Fruit fly (Drosophila melanogaster): ENCODE data around the gene Kebab.

Kebab gene

dm6 chr2L:2013836-2014434 lies 31.4 kb upstream of the Kebab start (continued):
- TF ChIP-seq CG8924 (tag; optimal IDR thresholded peaks at IDR 0.05) (peak; percentile 15), fru (optimal IDR thresholded peaks at IDR 0.05) (no peak)

DNA sequence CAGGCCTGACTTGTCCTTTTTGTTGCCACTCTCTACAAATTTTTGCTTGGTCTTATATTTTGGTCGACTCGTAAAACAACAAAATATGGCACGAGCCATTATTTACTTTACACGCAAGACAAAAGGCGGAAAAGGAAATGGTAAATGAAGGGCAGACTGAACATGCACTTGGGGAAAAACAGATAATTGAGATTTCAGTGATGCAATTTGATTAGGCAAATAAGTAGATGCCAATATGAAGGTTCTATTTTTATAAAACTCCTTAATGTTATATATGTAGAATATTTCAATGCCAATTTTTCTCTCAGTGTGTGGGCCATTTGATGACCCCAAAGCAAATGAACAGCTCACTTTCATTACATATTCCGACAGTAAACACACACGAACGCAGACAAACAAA lies 30.1 kb upstream of the Kebab start:
- TF ChIP-seq CG10543 (GFP tag; optimal IDR thresholded peaks at IDR 0.05) (peak; percentile 8), CG6765 (GFP tag; optimal IDR thresholded peaks at IDR 0.05) (peak; percentile 2), CG32532 (GFP tag; IDR thresholded peaks at IDR 0.05) (0 out of 2 replicates have a peak, but pooled peaks have one; percentile 8), CG31365 (tag; optimal IDR thresholded peaks at IDR 0.05) (no peak), Rfx (GFP tag; IDR thresholded peaks at IDR 0.05) (peak; percentile 55; the same call in 1 of the 2 replicates), Aef1 (GFP tag; IDR thresholded peaks at IDR 0.05) (peak; percentile 12; the same call in 1 of the 3 replicates), CG13296 (GFP tag; optimal IDR thresholded peaks at IDR 0.05) (peak; percentile 15), lab (GFP tag; optimal IDR thresholded peaks at IDR 0.05) (peak; percentile 48), CG11456 (GFP tag; IDR thresholded peaks at IDR 0.05) (0 out of 3 replicates have a peak, but pooled peaks have one; percentile 17), slbo (GFP tag; IDR thresholded peaks at IDR 0.05) (peak; percentile 46; the same call in 1 of the 2 replicates), ranshi (GFP tag; IDR thresholded peaks at IDR 0.05) (0 out of 2 replicates have a peak, but pooled peaks have one; percentile 9), Med (GFP tag) (peak; percentile 28), CG12219 (GFP tag; optimal IDR thresholded peaks at IDR 0.05) (no peak), CG10147 (GFP tag; optimal IDR thresholded peaks at IDR 0.05) (peak; percentile 11), lmd (GFP tag; IDR thresholded peaks at IDR 0.05) (peak; percentile 47; the same call in 1 of the 2 replicates), CoRest (tag; optimal IDR thresholded peaks at IDR 0.05) (peak; percentile 2), repo (GFP tag; optimal IDR thresholded peaks at IDR 0.05) (no peak), Ptx1 (GFP tag; IDR thresholded peaks at IDR 0.05) (peak; percentile 38; the same call in 1 of the 2 replicates), ind (GFP tag; optimal IDR thresholded peaks at IDR 0.05) (peak; percentile 18), prd (optimal IDR thresholded peaks at IDR 0.05) (no peak), prd (GFP tag; IDR thresholded peaks at IDR 0.05) (peak; percentile 45; the same call in 2 of the 3 replicates), dysf (GFP tag; IDR thresholded peaks at IDR 0.05) (peak; percentile 46; the same call in 2 of the 3 replicates), CG2678 (tag; optimal IDR thresholded peaks at IDR 0.05) (peak; percentile 53), sob (GFP tag; IDR thresholded peaks at IDR 0.05) (peak; percentile 24; the same call in 1 of the 2 replicates), Fer3 (tag; optimal IDR thresholded peaks at IDR 0.05) (peak; percentile 9), CG8924 (tag; optimal IDR thresholded peaks at IDR 0.05) (peak; percentile 13), CG7839 (tag; optimal IDR thresholded peaks at IDR 0.05) (peak; percentile 7), Meics (GFP tag; optimal IDR thresholded peaks at IDR 0.05) (peak; percentile 45), Fer1 (GFP tag; optimal IDR thresholded peaks at IDR 0.05) (peak; percentile 44), BEAF-32 (GFP tag; optimal IDR thresholded peaks at IDR 0.05) (no peak), stc (GFP tag; IDR thresholded peaks at IDR 0.05) (0 out of 2 replicates have a peak, but pooled peaks have one; percentile 29), grau (tag; optimal IDR thresholded peaks at IDR 0.05) (peak; percentile 32), CG7556 (GFP tag; optimal IDR thresholded peaks at IDR 0.05) (peak; percentile 13), Hmr (GFP tag; optimal IDR thresholded peaks at IDR 0.05) (peak; percentile 67), tio (GFP tag; optimal IDR thresholded peaks at IDR 0.05) (peak; percentile 2), trem (tag; optimal IDR thresholded peaks at IDR 0.05) (no peak), CG16815 (GFP tag; optimal IDR thresholded peaks at IDR 0.05) (no peak), Dip3 (GFP tag; optimal IDR thresholded peaks at IDR 0.05) (peak; percentile 26), Hr51 (GFP tag; optimal IDR thresholded peaks at IDR 0.05) (peak in 1 of 2 experiments; percentile 21), vvl (GFP tag; IDR thresholded peaks at IDR 0.05) (peak; percentile 22; the same call in 1 of the 2 replicates), ftz-f1 (GFP tag; optimal IDR thresholded peaks at IDR 0.05) (no peak), gem (tag; optimal IDR thresholded peaks at IDR 0.05) (peak; percentile 46), CG18599 (GFP tag; optimal IDR thresholded peaks at IDR 0.05) (peak; percentile 57), salm (tag; optimal IDR thresholded peaks at IDR 0.05) (no peak), Mrtf (GFP tag; IDR thresholded peaks at IDR 0.05) (0 out of 3 replicates have a peak, but pooled peaks have one; percentile 8), nerfin-2 (GFP tag; IDR thresholded peaks at IDR 0.05; ENCODE audit: partially characterized antibody) (no peak)

All from whole organism, embryonic.